Fruit fly (Drosophila melanogaster): ENCODE data around the gene CG32726.

DNA sequence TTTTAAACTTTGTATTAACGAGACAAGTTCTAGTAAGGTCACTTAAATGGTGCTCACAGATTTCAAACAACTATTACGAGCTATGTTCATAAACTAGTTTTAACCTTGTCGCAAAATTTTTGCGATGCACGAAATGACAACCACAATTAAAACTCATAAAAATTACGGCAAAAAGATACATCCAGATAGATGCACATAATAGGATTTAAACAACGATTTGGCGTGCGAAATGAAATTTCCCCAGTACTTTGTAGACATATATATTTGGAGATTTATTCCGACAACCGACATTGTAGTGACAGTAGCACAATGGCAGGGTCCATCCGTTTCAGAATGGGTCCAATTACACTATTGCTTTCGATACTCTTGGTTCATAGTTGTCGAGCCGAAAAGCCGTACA lies 47.7 kb downstream of the CG32726 start, which contains the start of gene CheA7a:
- TF ChIP-seq CG17829 (tag; optimal IDR thresholded peaks at IDR 0.05) (no peak), unpg (GFP tag; optimal IDR thresholded peaks at IDR 0.05) (no peak), Kr (GFP tag; optimal IDR thresholded peaks at IDR 0.05) (no peak), CG7786 (GFP tag; optimal IDR thresholded peaks at IDR 0.05) (no peak)

Data from whole organism, embryonic.